Fruit fly (Drosophila melanogaster) whole organism, embryonic: ENCODE data around the gene Invadolysin.

Experiments used
- Bteb2 ChIP-seq: fragments of 200-800 bp; sonication (Bioruptor generic); optimal IDR thresholded peaks from 2 replicates; lab custom pipeline; 2016; ENCODE audit warnings: missing biosample characterization, missing genetic modification characterization
- CG33557 ChIP-seq: fragments of 200-800 bp; sonication (Bioruptor generic); optimal IDR thresholded peaks from 2 replicates; lab custom pipeline; 2019; ENCODE audit warnings: missing biosample characterization, mild to moderate bottlenecking, missing genetic modification characterization, moderate library complexity
- Gsc ChIP-seq: fragments of 200-800 bp; sonication (Bioruptor generic); IDR thresholded peaks from 2 replicates; pipeline ENCODE4 v1.3.6; 2022; ENCODE audit warnings: missing biosample characterization, missing genetic modification characterization
- Ptx1 ChIP-seq: fragments of 200-800 bp; sonication (Bioruptor generic); IDR thresholded peaks from 2 replicates; pipeline ENCODE4 v1.3.6; 2022; ENCODE audit warnings: missing biosample characterization, missing genetic modification characterization
- hkb ChIP-seq, 2 experiments: fragments of 200-800 bp in 1 of 2; fragments of >200 bp in 1 of 2; sonication (Bioruptor generic) in 1 of 2; IDR thresholded peaks in 1 of 2; optimal IDR thresholded peaks in 1 of 2; 2 replicates each; pipeline versions ENCODE4 v1.3.6 to Lab custom; 2017 to 2022; ENCODE audit warnings: missing biosample characterization in 1 of 2, missing genetic modification characterization in 1 of 2
- zen2 ChIP-seq: fragments of 200-800 bp; sonication (Bioruptor generic); IDR thresholded peaks from 3 replicates; pipeline ENCODE4 v1.3.6; 2022; ENCODE audit warnings: missing biosample characterization, missing genetic modification characterization; ENCODE audit not compliant: partially characterized antibody

DNA sequence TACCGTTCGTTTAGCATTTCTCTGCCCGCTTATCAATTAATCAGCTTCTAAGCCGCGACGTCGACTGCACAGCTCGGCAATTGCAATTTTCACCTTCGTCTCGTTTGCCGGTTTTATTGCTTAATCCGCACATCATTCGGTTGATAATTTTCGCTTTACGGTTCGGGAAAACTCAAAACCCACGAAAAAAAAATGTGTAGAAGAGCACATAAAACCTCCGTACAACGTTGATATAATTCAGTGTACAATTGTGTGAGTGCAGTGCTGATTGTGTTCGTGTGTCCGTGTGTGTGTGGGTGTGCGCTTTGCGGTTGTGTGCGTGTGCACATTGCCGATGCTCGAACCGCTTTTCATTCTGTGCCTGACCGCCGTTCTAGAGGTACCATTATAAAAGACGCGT lies 32.3 kb upstream of the Invadolysin start, which contains the start of gene CAH7:
- TF ChIP-seq CG33557 (GFP tag; lab: Kevin White, UChicago) (no peak), zen2 (GFP tag; lab: Robert Waterston, UW) (no peak), Gsc (GFP tag; lab: Robert Waterston, UW) (no peak), hkb (optimal IDR thresholded peaks at IDR 0.05; lab: Kevin White, UChicago) (no peak), hkb (GFP tag; IDR thresholded peaks at IDR 0.05; lab: Robert Waterston, UW) (0 out of 2 replicates have a peak, but pooled peaks have one; percentile 2), Bteb2 (GFP tag; lab: Kevin White, UChicago) (no peak), Ptx1 (GFP tag; lab: Robert Waterston, UW) (no peak)
